Worm (Caenorhabditis elegans) whole organism, L2 larva: ENCODE data around the gene math-9.

ENCODE experiments used
- elt-1 ChIP-seq: fragments of 150-350 bp; optimal IDR thresholded peaks from 2 replicates; lab custom pipeline; 2014; ENCODE audit warnings: missing biosample characterization, missing genetic modification characterization
- lin-39 ChIP-seq: fragments of 150-350 bp; optimal IDR thresholded peaks from 2 replicates; lab custom pipeline; 2014; ENCODE audit warnings: missing biosample characterization, missing genetic modification reagents, missing genetic modification characterization

- TF ChIP-seq elt-1 (tag; lab: Kevin White, UChicago) = no peak
- no peak for TF ChIP-seq lin-39 (tag; lab: Kevin White, UChicago)
These were observed 27.3 kb upstream of the math-9 start, which contains the start of gene bath-4 for ce11 chrII:1917862-1918261.
